Worm (Caenorhabditis elegans): ENCODE data around the gene T15B7.1.
A peak's percentile ranks its signal among the peaks of the same experiment; 100 is the strongest.

- TF ChIP-seq F49E8.2 (tag; optimal IDR thresholded peaks at IDR 0.05; ENCODE audit: borderline replicate concordance) (peak; percentile 55), lir-3 (tag; optimal IDR thresholded peaks at IDR 0.05) (peak; percentile 57), ceh-82 (tag; optimal IDR thresholded peaks at IDR 0.05) (no peak), ama-1 (optimal IDR thresholded peaks at IDR 0.05) (no peak), ZK546.5 (tag; optimal IDR thresholded peaks at IDR 0.05) (no peak), R02D3.7 (tag; optimal IDR thresholded peaks at IDR 0.05) (no peak), mxl-3 (GFP tag; optimal IDR thresholded peaks at IDR 0.05) (peak; percentile 29), aly-2 (tag; optimal IDR thresholded peaks at IDR 0.05) (peak; percentile 91), mdl-1 (tag; optimal IDR thresholded peaks at IDR 0.05) (no peak), unc-130 (GFP tag; optimal IDR thresholded peaks at IDR 0.05) (peak; percentile 48), nhr-6 (tag; optimal IDR thresholded peaks at IDR 0.05) (no peak), unc-39 (tag; optimal IDR thresholded peaks at IDR 0.05) (no peak), F37D6.2 (tag; optimal IDR thresholded peaks at IDR 0.05) (peak; percentile 20), saeg-2 (GFP tag; IDR thresholded peaks at IDR 0.05) (no peak)
Measured at ce11 chrV:6888828-6889227, 46.3 kb downstream of the T15B7.1 start.
